Worm (Caenorhabditis elegans) whole organism, young adult: ENCODE results near the gene C50F4.8.
A peak's percentile ranks its signal among the peaks of the same experiment; 100 is the strongest.

Experiments
- B0035.1 ChIP-seq: sonication (generic microtip); optimal IDR thresholded peaks from 2 replicates; lab custom pipeline; 2016; ENCODE audit warnings: missing genetic modification characterization, mild to moderate bottlenecking, missing compliant biosample characterization, missing genotype, missing genetic modification reagents
- F10E7.11 ChIP-seq: sonication (generic microtip); optimal IDR thresholded peaks from 2 replicates; lab custom pipeline; 2017; ENCODE audit warnings: mild to moderate bottlenecking, missing genetic modification characterization, moderate library complexity, missing compliant biosample characterization
- F57C9.4 ChIP-seq: sonication (generic microtip); optimal IDR thresholded peaks from 2 replicates; lab custom pipeline; 2017; ENCODE audit warnings: mild to moderate bottlenecking, missing genetic modification characterization, missing compliant biosample characterization
- K12H6.12 ChIP-seq: fragments of 200-800 bp; sonication (Bioruptor generic); optimal IDR thresholded peaks from 2 replicates; lab custom pipeline; 2018; ENCODE audit warnings: mild to moderate bottlenecking, missing genetic modification characterization, missing compliant biosample characterization
- ceh-27 ChIP-seq: fragments of 200-800 bp; sonication (Bioruptor generic); optimal IDR thresholded peaks from 2 replicates; lab custom pipeline; 2018; ENCODE audit warnings: mild to moderate bottlenecking, missing genetic modification characterization, moderate library complexity, missing compliant biosample characterization
- efl-1 ChIP-seq: fragments of 150-350 bp; optimal IDR thresholded peaks from 2 replicates; lab custom pipeline; 2014; ENCODE audit warnings: missing biosample characterization, missing genetic modification reagents, missing genetic modification characterization
- lag-1 ChIP-seq: fragments of 200-800 bp; sonication (Bioruptor generic); IDR thresholded peaks from 2 replicates; pipeline ENCODE4 v1.3.6; 2022; ENCODE audit warnings: missing genetic modification reagents, missing genetic modification characterization, missing compliant biosample characterization
- madf-6 ChIP-seq: fragments of 200-800 bp; sonication (Bioruptor generic); IDR thresholded peaks from 2 replicates; pipeline ENCODE4 v1.3.6; 2022; ENCODE audit warnings: missing genetic modification reagents, missing genetic modification characterization, missing compliant biosample characterization
- nfya-1 ChIP-seq: sonication (generic microtip); optimal IDR thresholded peaks from 2 replicates; lab custom pipeline; 2017; ENCODE audit warnings: antibody characterized with exemption, missing compliant biosample characterization, missing genetic modification characterization, borderline replicate concordance; ENCODE audit not compliant: insufficient read depth
- nhr-27 ChIP-seq: fragments of 200-800 bp; sonication (Bioruptor generic); optimal IDR thresholded peaks from 2 replicates; lab custom pipeline; 2018; ENCODE audit warnings: mild to moderate bottlenecking, missing genetic modification characterization, moderate library complexity, missing compliant biosample characterization
- pha-4 ChIP-seq: fragments of 150-350 bp; sonication (generic microtip); optimal IDR thresholded peaks from 2 replicates; lab custom pipeline; 2014; ENCODE audit warnings: missing biosample characterization, missing genetic modification reagents, missing genetic modification characterization
- unc-62 ChIP-seq: fragments of 150-350 bp; optimal IDR thresholded peaks from 2 replicates; lab custom pipeline; 2014; ENCODE audit warnings: missing biosample characterization, missing genetic modification reagents, missing genetic modification characterization

- TF ChIP-seq unc-62 (GFP tag; lab: Kevin White, UChicago) (no peak), F57C9.4 (tag; lab: Kevin White, UChicago) (no peak), K12H6.12 (tag; lab: Kevin White, UChicago) (no peak), madf-6 (GFP tag; lab: Robert Waterston, UW) (peak; percentile 97), F10E7.11 (tag; lab: Kevin White, UChicago) (no peak), B0035.1 (tag; lab: Kevin White, UChicago) (no peak), efl-1 (peak; percentile 88), nfya-1 (tag; lab: Kevin White, UChicago) (no peak), lag-1 (GFP tag; lab: Robert Waterston, UW) (no peak), ceh-27 (peak; percentile 85), pha-4 (no peak), nhr-27 (tag; lab: Kevin White, UChicago) (no peak)
Measured at ce11 chrV:9549459-9549858, 30.8 kb upstream of the C50F4.8 start, which contains the start of gene nstp-10.
